Fruit fly (Drosophila melanogaster) whole organism, embryonic: Measurements from ENCODE around the gene Abi.

Source experiments
- Asciz ChIP-seq: fragments of 200-800 bp; sonication (Bioruptor generic); optimal IDR thresholded peaks from 2 replicates; lab custom pipeline; 2017; ENCODE audit warnings: missing biosample characterization, mild to moderate bottlenecking, missing genetic modification characterization, missing genetic modification reagents
- Atf3 ChIP-seq: fragments of 200-800 bp; sonication (Bioruptor generic); optimal IDR thresholded peaks from 3 replicates; lab custom pipeline; 2016; ENCODE audit warnings: missing biosample characterization, missing genetic modification characterization
- CG10267 ChIP-seq: fragments of 200-800 bp; sonication (Bioruptor generic); optimal IDR thresholded peaks from 2 replicates; lab custom pipeline; 2018; ENCODE audit warnings: missing biosample characterization, mild to moderate bottlenecking, missing genetic modification characterization, moderate library complexity
- CG11504 ChIP-seq: fragments of 200-800 bp; sonication (Bioruptor generic); optimal IDR thresholded peaks from 3 replicates; lab custom pipeline; 2019; ENCODE audit warnings: missing biosample characterization, mild to moderate bottlenecking, missing genetic modification characterization, moderate library complexity
- CG12299 ChIP-seq: fragments of 200-800 bp; sonication (Bioruptor generic); optimal IDR thresholded peaks from 2 replicates; lab custom pipeline; 2018; ENCODE audit warnings: missing biosample characterization, mild to moderate bottlenecking, missing genetic modification characterization
- CG14441 ChIP-seq: fragments of 200-800 bp; sonication (Bioruptor generic); IDR thresholded peaks from 2 replicates; pipeline ENCODE4 v1.3.6; 2022; ENCODE audit warnings: missing biosample characterization, missing genetic modification characterization
- CG16815 ChIP-seq: fragments of 200-800 bp; sonication (Bioruptor generic); optimal IDR thresholded peaks from 3 replicates; lab custom pipeline; 2017; ENCODE audit warnings: missing biosample characterization, mild to moderate bottlenecking, missing genetic modification characterization
- CG1832 ChIP-seq: fragments of 200-800 bp; sonication (Bioruptor generic); optimal IDR thresholded peaks from 2 replicates; lab custom pipeline; 2017; ENCODE audit warnings: missing biosample characterization, mild to moderate bottlenecking, missing genetic modification characterization, inconsistent platforms
- CG2199 ChIP-seq: fragments of 200-800 bp; sonication (Bioruptor generic); IDR thresholded peaks from 3 replicates; pipeline ENCODE4 v1.3.6; 2022; ENCODE audit warnings: missing biosample characterization, missing genetic modification characterization
- CG2875 ChIP-seq: fragments of 200-800 bp; sonication (Bioruptor generic); optimal IDR thresholded peaks from 2 replicates; lab custom pipeline; 2017; ENCODE audit warnings: missing biosample characterization, mild to moderate bottlenecking, missing genetic modification characterization, missing genetic modification reagents
- CG30403 ChIP-seq: fragments of 200-800 bp; sonication (Bioruptor generic); optimal IDR thresholded peaks from 3 replicates; lab custom pipeline; 2016; ENCODE audit warnings: missing biosample characterization, missing genetic modification characterization
- CG33213 ChIP-seq: fragments of 200-800 bp; sonication (Bioruptor generic); optimal IDR thresholded peaks from 3 replicates; lab custom pipeline; 2016; ENCODE audit warnings: missing biosample characterization, missing genetic modification characterization
- CG3726 ChIP-seq: fragments of 200-800 bp; sonication (Bioruptor generic); IDR thresholded peaks from 3 replicates; pipeline ENCODE4, ENCODE4 v1.3.6; 2022; ENCODE audit warnings: missing biosample characterization, missing genetic modification characterization
- CG3838 ChIP-seq: fragments of 200-800 bp; sonication (Bioruptor generic); optimal IDR thresholded peaks from 3 replicates; lab custom pipeline; 2016; ENCODE audit warnings: missing biosample characterization, missing genetic modification characterization
- CG4424 ChIP-seq: fragments of 200-800 bp; sonication (Bioruptor generic); optimal IDR thresholded peaks from 3 replicates; lab custom pipeline; 2016; ENCODE audit warnings: missing biosample characterization, missing genetic modification characterization
- CG4854 ChIP-seq: fragments of 200-800 bp; sonication (Bioruptor generic); optimal IDR thresholded peaks from 2 replicates; lab custom pipeline; 2016; ENCODE audit warnings: missing biosample characterization, missing genetic modification characterization, inconsistent platforms
- CG7928 ChIP-seq: fragments of 200-800 bp; sonication (Bioruptor generic); optimal IDR thresholded peaks from 2 replicates; lab custom pipeline; 2017; ENCODE audit warnings: missing biosample characterization, mild to moderate bottlenecking, missing genetic modification characterization
- CG8089 ChIP-seq: fragments of 200-800 bp; sonication (Bioruptor generic); optimal IDR thresholded peaks from 3 replicates; lab custom pipeline; 2016; ENCODE audit warnings: missing biosample characterization, missing genetic modification characterization
- D19B ChIP-seq: fragments of 200-800 bp; sonication (Bioruptor generic); optimal IDR thresholded peaks from 2 replicates; lab custom pipeline; 2017; ENCODE audit warnings: missing biosample characterization, mild to moderate bottlenecking, missing genetic modification characterization
- Fer2 ChIP-seq: fragments of 200-800 bp; sonication (Bioruptor generic); optimal IDR thresholded peaks from 2 replicates; lab custom pipeline; 2018; ENCODE audit warnings: missing biosample characterization, mild to moderate bottlenecking, missing genetic modification characterization, moderate library complexity
- Fer3 ChIP-seq: fragments of 200-800 bp; sonication (Bioruptor generic); optimal IDR thresholded peaks from 2 replicates; lab custom pipeline; 2018; ENCODE audit warnings: missing biosample characterization, mild to moderate bottlenecking, missing genetic modification characterization, moderate library complexity
- Hmr ChIP-seq: fragments of 200-800 bp; sonication (Bioruptor generic); optimal IDR thresholded peaks from 3 replicates; lab custom pipeline; 2017; ENCODE audit warnings: mild to moderate bottlenecking, missing biosample characterization, missing genetic modification reagents, missing genetic modification characterization
- Hr39 ChIP-seq: fragments of >200 bp; optimal IDR thresholded peaks from 2 replicates; lab custom pipeline; 2017
- Nf-YB ChIP-seq: fragments of 200-800 bp; sonication (Bioruptor generic); optimal IDR thresholded peaks from 3 replicates; lab custom pipeline; 2019; ENCODE audit warnings: missing biosample characterization, mild to moderate bottlenecking, missing genetic modification characterization, moderate library complexity
- Oli ChIP-seq: fragments of 200-800 bp; sonication (Bioruptor generic); optimal IDR thresholded peaks from 2 replicates; lab custom pipeline; 2018; ENCODE audit warnings: missing biosample characterization, mild to moderate bottlenecking, missing genetic modification characterization, moderate library complexity
- Scr ChIP-seq: fragments of 200-800 bp; sonication (Bioruptor generic); IDR thresholded peaks from 2 replicates; pipeline ENCODE4 v1.3.6; 2022; ENCODE audit warnings: missing biosample characterization, missing genetic modification characterization; ENCODE audit not compliant: partially characterized antibody
- Stat92E ChIP-seq, 3 experiments: fragments of >200 bp in 2 of 3; fragments of 200-800 bp in 1 of 3; sonication (Bioruptor generic) in 1 of 3; optimal IDR thresholded peaks; 2 replicates each; lab custom pipeline; 2017 to 2019; ENCODE audit warnings: missing biosample characterization in 3 of 3, missing genetic modification characterization in 3 of 3, mild to moderate bottlenecking in 1 of 3, moderate library complexity in 1 of 3
- ara ChIP-seq: fragments of 200-800 bp; sonication (Bioruptor generic); IDR thresholded peaks from 2 replicates; pipeline ENCODE4 v1.3.6; 2022; ENCODE audit warnings: missing biosample characterization, missing genetic modification characterization
- bbx ChIP-seq: fragments of 200-800 bp; sonication (Bioruptor generic); IDR thresholded peaks from 2 replicates; pipeline ENCODE4 v1.3.6; 2022; ENCODE audit warnings: missing biosample characterization, missing genetic modification characterization; ENCODE audit not compliant: partially characterized antibody
- br ChIP-seq: fragments of >200 bp; optimal IDR thresholded peaks from 2 replicates; lab custom pipeline; 2017
- bsh ChIP-seq, 2 experiments: fragments of 200-800 bp; sonication (Bioruptor generic); optimal IDR thresholded peaks; 2 replicates each; lab custom pipeline; 2017 to 2018; ENCODE audit warnings: mild to moderate bottlenecking in 2 of 2, missing biosample characterization in 2 of 2, missing genetic modification characterization in 2 of 2, moderate library complexity in 1 of 2
- caup ChIP-seq: fragments of 200-800 bp; sonication (Bioruptor generic); optimal IDR thresholded peaks from 3 replicates; lab custom pipeline; 2017; ENCODE audit warnings: missing biosample characterization, mild to moderate bottlenecking, missing genetic modification characterization, moderate library complexity; ENCODE audit not compliant: severe bottlenecking
- crc ChIP-seq: fragments of 200-800 bp; sonication (Bioruptor generic); optimal IDR thresholded peaks from 2 replicates; lab custom pipeline; 2016; ENCODE audit warnings: missing biosample characterization, missing genetic modification characterization
- crp ChIP-seq, 2 experiments: fragments of 200-800 bp; sonication (Bioruptor generic); optimal IDR thresholded peaks; 2 replicates in 1 of 2; 3 replicates in 1 of 2; lab custom pipeline; 2017; ENCODE audit warnings: missing biosample characterization in 2 of 2, missing genetic modification characterization in 2 of 2, mild to moderate bottlenecking in 1 of 2, moderate library complexity in 1 of 2
- danr ChIP-seq: fragments of 200-800 bp; sonication (Bioruptor generic); IDR thresholded peaks from 2 replicates; pipeline ENCODE4 v1.3.6; 2022; ENCODE audit warnings: missing biosample characterization, missing genetic modification characterization
- dm ChIP-seq: fragments of 200-800 bp; sonication (Bioruptor generic); optimal IDR thresholded peaks from 3 replicates; lab custom pipeline; 2016; ENCODE audit warnings: missing biosample characterization, missing genetic modification characterization
- exex ChIP-seq: fragments of 200-800 bp; sonication (Bioruptor generic); optimal IDR thresholded peaks from 4 replicates; lab custom pipeline; 2018; ENCODE audit warnings: missing biosample characterization, mild to moderate bottlenecking, missing genetic modification characterization, moderate library complexity
- fd102C ChIP-seq: fragments of 200-800 bp; sonication (Bioruptor generic); optimal IDR thresholded peaks from 2 replicates; lab custom pipeline; 2018; ENCODE audit warnings: missing biosample characterization, mild to moderate bottlenecking, missing genetic modification characterization, moderate library complexity
- gfzf ChIP-seq: fragments of 200-800 bp; sonication (Bioruptor generic); optimal IDR thresholded peaks from 2 replicates; lab custom pipeline; 2016; ENCODE audit warnings: missing biosample characterization, mild to moderate bottlenecking, missing genetic modification characterization, moderate library complexity
- inv ChIP-seq: fragments of 200-800 bp; sonication (Bioruptor generic); IDR thresholded peaks from 2 replicates; pipeline ENCODE4 v1.3.6; 2022; ENCODE audit warnings: missing biosample characterization, missing genetic modification characterization; ENCODE audit not compliant: partially characterized antibody
- luna ChIP-seq: fragments of 200-800 bp; sonication (Bioruptor generic); optimal IDR thresholded peaks from 2 replicates; lab custom pipeline; 2016; ENCODE audit warnings: missing biosample characterization, missing genetic modification characterization
- mam ChIP-seq: fragments of 200-800 bp; sonication (Bioruptor generic); optimal IDR thresholded peaks from 3 replicates; lab custom pipeline; 2016; ENCODE audit warnings: missing biosample characterization, missing genetic modification characterization
- oc ChIP-seq: fragments of 200-800 bp; sonication (Bioruptor generic); optimal IDR thresholded peaks from 2 replicates; lab custom pipeline; 2018; ENCODE audit warnings: missing biosample characterization, mild to moderate bottlenecking, missing genetic modification characterization, moderate library complexity
- org-1 ChIP-seq: fragments of 200-800 bp; sonication (Bioruptor generic); optimal IDR thresholded peaks from 2 replicates; lab custom pipeline; 2017; ENCODE audit warnings: missing biosample characterization, missing genetic modification characterization
- pita ChIP-seq: fragments of 200-800 bp; sonication (Bioruptor generic); optimal IDR thresholded peaks from 2 replicates; lab custom pipeline; 2017; ENCODE audit warnings: missing biosample characterization, mild to moderate bottlenecking, missing genetic modification characterization
- repo ChIP-seq: fragments of 200-800 bp; sonication (Bioruptor generic); optimal IDR thresholded peaks from 2 replicates; lab custom pipeline; 2016; ENCODE audit warnings: missing biosample characterization, missing genetic modification characterization
- sna ChIP-seq: fragments of 200-800 bp; sonication (Bioruptor generic); IDR thresholded peaks from 2 replicates; pipeline ENCODE4 v1.3.6; 2022; ENCODE audit warnings: missing biosample characterization, missing genetic modification characterization; ENCODE audit not compliant: partially characterized antibody
- tup ChIP-seq: fragments of 200-800 bp; sonication (Bioruptor generic); optimal IDR thresholded peaks from 2 replicates; lab custom pipeline; 2016; ENCODE audit warnings: missing biosample characterization, mild to moderate bottlenecking, missing genetic modification characterization, moderate library complexity
- twi ChIP-seq: fragments of 200-800 bp; optimal IDR thresholded peaks from 2 replicates; lab custom pipeline; 2019; ENCODE audit warnings: missing biosample characterization, mild to moderate bottlenecking, missing genetic modification characterization, moderate library complexity
- vfl ChIP-seq: fragments of 200-800 bp; sonication (Bioruptor generic); optimal IDR thresholded peaks from 2 replicates; lab custom pipeline; 2016; ENCODE audit warnings: missing biosample characterization, missing genetic modification characterization
- zfh2 ChIP-seq: fragments of 200-800 bp; sonication (Bioruptor generic); optimal IDR thresholded peaks from 2 replicates; lab custom pipeline; 2016; ENCODE audit warnings: missing biosample characterization, missing genetic modification characterization

Abi gene

DNA sequence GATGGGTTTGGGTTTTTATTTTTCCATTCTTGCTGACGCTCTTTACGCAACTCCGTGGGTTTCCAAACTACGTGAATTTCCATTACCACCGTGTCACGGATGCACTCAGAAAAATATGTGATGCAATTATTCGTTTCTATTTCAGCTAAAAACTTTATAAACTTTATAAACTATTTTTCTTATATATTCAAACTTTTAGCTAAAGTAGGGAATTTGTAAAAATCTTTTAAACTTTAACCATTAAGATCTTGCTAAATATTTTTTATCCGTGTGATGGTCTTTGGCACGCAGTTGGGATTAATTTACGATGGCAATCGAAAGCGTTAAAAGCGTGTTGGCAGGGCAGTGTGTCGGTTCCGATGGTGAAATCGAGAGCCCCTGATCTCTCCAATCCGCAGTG lies 26.8 kb downstream of the Abi start (continued):
- TF ChIP-seq vfl (GFP tag; lab: Kevin White, UChicago) (no peak), CG2875 (no peak), sna (GFP tag; lab: Robert Waterston, UW) (no peak), Oli (tag; lab: Kevin White, UChicago) (peak; percentile 58), CG1832 (GFP tag; lab: Kevin White, UChicago) (no peak), zfh2 (GFP tag; lab: Kevin White, UChicago) (no peak), fd102C (GFP tag; lab: Kevin White, UChicago) (no peak), crp (GFP tag; optimal IDR thresholded peaks at IDR 0.05; lab: Kevin White, UChicago) (no peak), Scr (GFP tag; lab: Robert Waterston, UW) (no peak), CG4424 (GFP tag; lab: Kevin White, UChicago) (peak; percentile 46), exex (no peak), CG12299 (tag; lab: Kevin White, UChicago) (no peak), CG11504 (tag; lab: Kevin White, UChicago) (peak; percentile 81), dm (GFP tag; lab: Kevin White, UChicago) (no peak), Fer3 (peak; percentile 50), Nf-YB (GFP tag; lab: Kevin White, UChicago) (peak; percentile 18), br (lab: Kevin White, UChicago) (no peak), mam (GFP tag; lab: Kevin White, UChicago) (peak; percentile 19), Hr39 (lab: Kevin White, UChicago) (no peak), danr (0 out of 2 replicates have a peak, but pooled peaks have one; percentile 13), D19B (GFP tag; lab: Kevin White, UChicago) (no peak), CG8089 (GFP tag; lab: Kevin White, UChicago) (no peak), Hmr (GFP tag; lab: Kevin White, UChicago) (peak; percentile 33), oc (tag; lab: Kevin White, UChicago) (no peak), CG3726 (GFP tag; lab: Robert Waterston, UW) (no peak), CG2199 (no peak), crc (GFP tag; lab: Kevin White, UChicago) (no peak), bbx (GFP tag; lab: Robert Waterston, UW) (no peak), CG33213 (GFP tag; lab: Kevin White, UChicago) (no peak), ara (GFP tag; lab: Robert Waterston, UW) (peak; percentile 53; the same call in 1 of the 2 replicates), gfzf (GFP tag; lab: Kevin White, UChicago) (no peak), tup (GFP tag; lab: Kevin White, UChicago) (no peak), CG16815 (GFP tag; lab: Kevin White, UChicago) (no peak), bsh (GFP tag; optimal IDR thresholded peaks at IDR 0.05; lab: Kevin White, UChicago) (peak in 1 of 2 experiments; percentile 60), CG14441 (peak; percentile 38), Stat92E (GFP tag; optimal IDR thresholded peaks at IDR 0.05; lab: Kevin White, UChicago) (no peak), org-1 (GFP tag; lab: Kevin White, UChicago) (no peak), CG3838 (GFP tag; lab: Kevin White, UChicago) (no peak), CG4854 (GFP tag; lab: Kevin White, UChicago) (no peak), Fer2 (tag; lab: Kevin White, UChicago) (no peak), pita (GFP tag; lab: Kevin White, UChicago) (no peak), Asciz (GFP tag; lab: Kevin White, UChicago) (peak; percentile 46), CG10267 (tag; lab: Kevin White, UChicago) (peak; percentile 48), inv (GFP tag; lab: Robert Waterston, UW) (no peak), CG30403 (GFP tag; lab: Kevin White, UChicago) (peak; percentile 53), repo (no peak), caup (no peak), luna (GFP tag; lab: Kevin White, UChicago) (no peak), twi (tag; lab: Kevin White, UChicago) (no peak), CG7928 (GFP tag; lab: Kevin White, UChicago) (no peak), Atf3 (no peak)
